Fruit fly (Drosophila melanogaster) S2 (cell line): Measurements from ENCODE around the gene CG15047.

ENCODE experiments used
- CG8478 ChIP-seq: fragments of >200 bp; optimal IDR thresholded peaks from 2 replicates; lab custom pipeline; 2018
- CTCF ChIP-seq, 2 experiments: fragments of >200 bp; optimal IDR thresholded peaks; 2 replicates each; lab custom pipeline; 2018

CG15047 gene

DNA sequence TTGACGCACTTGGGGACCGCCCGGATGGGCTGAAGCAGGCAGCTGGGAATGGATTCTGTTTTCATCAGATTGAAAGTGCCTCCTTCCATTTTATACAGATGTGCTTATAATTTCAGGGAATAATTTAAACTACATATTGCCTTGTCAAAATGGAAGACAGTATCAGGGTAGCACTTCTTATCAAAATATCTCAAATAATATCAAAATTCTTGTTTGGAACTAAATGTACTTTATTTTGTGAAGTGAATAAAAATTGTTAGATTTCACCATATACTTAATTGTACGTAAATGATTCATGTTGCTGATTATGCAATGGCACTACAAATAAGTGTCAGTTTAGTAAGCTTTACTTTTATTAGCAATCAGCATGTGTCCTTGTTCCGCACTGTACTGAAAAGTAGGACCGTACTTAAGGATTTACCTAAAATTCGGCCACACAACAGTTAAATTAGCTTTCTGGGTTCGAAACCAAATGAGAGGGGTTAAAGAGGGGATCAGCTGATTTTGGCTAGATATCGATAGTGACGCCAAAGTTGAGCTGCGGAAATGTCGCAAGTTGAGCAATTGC lies at the start of gene CG15047, which contains the start of gene CG15042:
Gene CG15047, plus strand, starts transcription at position 518 of the 568 bp plus-strand sequence.
Gene CG15042, minus strand, starts transcription at position 101 of the 568 bp plus-strand sequence.
- no peak for TF ChIP-seq CTCF (optimal IDR thresholded peaks at IDR 0.05; lab: Kevin White, UChicago)
- TF ChIP-seq CG8478 (lab: Kevin White, UChicago): no peak

DNA sequence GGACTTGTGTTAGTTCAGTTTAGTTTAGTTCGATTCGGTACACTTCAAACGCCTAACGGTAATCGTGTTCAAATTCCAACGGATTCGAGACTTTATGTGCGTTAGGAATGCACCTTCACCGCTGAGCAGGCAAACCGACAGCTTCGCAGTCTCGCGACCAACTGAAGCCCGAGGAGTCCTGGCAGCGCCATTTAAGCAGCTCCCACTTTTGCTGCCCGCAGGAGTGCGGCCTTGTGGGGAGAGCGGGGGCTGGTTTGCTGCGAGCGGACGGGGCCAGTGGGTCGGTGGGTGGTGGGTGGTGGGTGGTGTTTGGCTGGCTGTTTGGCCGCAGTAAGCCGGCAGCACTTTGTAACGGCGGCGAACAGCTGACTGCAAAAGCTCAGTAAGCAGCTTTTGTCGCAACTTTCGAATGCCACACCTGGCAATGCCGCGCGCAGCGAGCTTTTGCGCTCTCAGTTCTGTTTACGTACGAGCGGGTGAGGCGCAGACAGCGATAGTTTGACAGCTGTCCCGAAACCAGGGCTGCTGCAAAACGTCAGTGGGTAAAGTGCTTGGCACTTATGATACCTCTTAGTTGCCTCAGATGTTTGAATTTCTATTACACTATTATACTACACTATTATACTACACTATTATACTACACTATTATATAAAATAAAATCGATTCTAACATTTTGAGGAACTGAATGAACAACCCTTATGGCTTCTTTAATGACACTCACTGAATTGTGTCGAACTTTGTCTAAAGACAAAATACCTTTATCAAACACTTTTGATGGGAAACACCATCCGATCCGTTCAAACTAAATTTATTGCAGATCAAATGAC lies 49.0 kb upstream of the CG15047 start, which contains the start of gene CG32547:
Gene CG32547, minus strand, starts transcription at position 181 of the 828 bp plus-strand sequence.
- TF ChIP-seq CG8478 (lab: Kevin White, UChicago): no peak
- TF ChIP-seq CTCF (optimal IDR thresholded peaks at IDR 0.05; lab: Kevin White, UChicago): no peak

DNA sequence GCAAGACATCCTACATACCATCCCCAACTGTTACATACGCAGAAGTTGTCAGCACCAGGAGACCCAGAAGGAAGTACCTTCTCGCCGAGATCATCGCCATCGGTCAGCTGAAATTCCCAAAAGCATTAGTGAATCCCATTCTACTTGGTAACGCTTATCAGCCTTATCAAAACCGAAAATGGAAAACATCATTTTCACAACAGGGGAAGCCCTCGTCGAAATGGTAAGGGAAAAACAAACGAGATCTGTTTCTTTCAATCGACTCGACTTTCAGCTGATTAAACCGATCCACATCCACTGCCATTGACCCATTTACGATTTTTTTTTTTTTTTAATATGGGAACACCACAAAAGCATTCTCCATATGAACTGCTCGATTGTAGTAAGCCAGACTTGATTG lies 45.9 kb upstream of the CG15047 start:
- TF ChIP-seq CTCF (optimal IDR thresholded peaks at IDR 0.05; lab: Kevin White, UChicago): no peak
- TF ChIP-seq CG8478 (lab: Kevin White, UChicago): no peak

DNA sequence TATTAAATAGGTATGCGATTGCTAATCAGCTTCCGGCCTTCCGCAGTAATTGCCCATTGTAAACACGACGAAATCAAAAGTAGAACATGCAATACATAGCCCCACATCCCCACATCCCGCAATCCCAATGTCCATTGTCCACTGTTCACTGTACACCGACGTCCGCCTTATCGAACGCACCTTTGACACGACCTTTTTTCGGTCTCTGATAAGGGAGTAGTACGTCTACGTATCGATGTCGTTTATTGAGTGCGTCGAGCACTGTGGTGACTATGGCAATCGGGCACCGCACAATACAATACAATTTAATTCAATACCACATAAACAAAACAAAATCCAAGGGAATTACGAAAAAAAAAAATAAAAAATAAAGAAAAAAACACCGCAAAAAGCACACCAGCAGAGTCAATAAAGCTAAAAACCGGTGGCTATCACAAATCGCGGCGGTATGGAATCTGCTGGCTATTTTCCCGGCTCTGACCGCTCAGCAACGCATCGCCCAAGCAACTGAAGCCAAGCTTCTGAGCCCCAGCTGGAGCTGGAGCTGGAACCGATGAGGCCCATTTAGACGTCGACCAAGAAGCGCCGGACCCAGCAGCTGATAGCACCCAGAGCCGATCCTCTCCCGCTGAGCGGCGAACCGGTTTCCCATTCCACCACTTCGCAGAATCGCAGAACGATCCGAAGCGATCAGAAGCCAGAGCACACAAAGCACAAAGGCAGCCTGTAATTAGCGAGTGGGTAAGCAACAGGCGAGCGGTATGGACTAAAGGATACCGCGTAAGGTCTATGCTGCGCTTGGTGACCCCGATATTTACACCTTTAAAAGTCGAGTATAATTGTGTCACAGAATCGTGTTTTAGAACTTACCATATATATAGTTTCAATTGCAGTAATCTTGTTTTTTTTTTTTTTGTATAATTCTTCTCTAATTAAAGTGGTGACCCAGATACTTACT lies 44.9 kb upstream of the CG15047 start, which contains the start of gene Hayan:
Gene Hayan, minus strand, starts transcription at position 512 of the 958 bp plus-strand sequence.
- no peak for TF ChIP-seq CTCF (optimal IDR thresholded peaks at IDR 0.05; lab: Kevin White, UChicago)
- no peak for TF ChIP-seq CG8478 (lab: Kevin White, UChicago)

DNA sequence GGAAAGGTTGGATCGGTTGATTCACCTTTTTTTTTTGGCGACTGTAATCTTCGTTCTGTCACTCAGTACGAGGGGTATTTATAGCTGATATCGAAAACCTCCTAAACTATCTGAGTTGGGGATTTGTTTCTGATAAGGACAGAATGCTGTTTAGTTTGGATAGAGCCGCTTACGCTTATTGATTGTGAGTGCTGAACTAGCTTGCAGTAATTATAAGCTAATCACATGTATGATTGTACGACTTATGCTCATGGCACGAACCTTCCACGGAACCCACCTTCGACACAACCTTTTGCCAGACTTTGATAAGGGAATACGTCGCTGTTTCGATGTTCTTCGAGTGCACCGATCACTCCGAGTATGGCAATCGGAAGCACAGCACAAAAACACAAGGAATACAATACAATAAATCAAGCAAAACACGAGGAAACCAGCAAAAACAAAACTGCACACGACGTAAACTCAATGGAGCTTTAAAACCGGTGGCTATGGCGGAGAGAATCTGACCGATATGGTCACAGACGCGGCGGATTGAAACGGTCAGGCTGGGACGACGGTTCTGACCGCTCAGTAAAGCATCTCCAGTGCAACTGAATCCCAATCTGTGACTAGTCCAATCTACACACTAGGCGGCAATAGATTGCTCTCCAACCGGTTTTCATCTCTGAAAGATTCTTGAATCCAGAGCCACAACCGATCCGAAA lies 42.0 kb upstream of the CG15047 start, which contains the start of gene psh:
Gene psh, minus strand, starts transcription at position 566 of the 704 bp plus-strand sequence.
- TF ChIP-seq CG8478 (lab: Kevin White, UChicago) (no peak), CTCF (optimal IDR thresholded peaks at IDR 0.05; lab: Kevin White, UChicago) (no peak)

DNA sequence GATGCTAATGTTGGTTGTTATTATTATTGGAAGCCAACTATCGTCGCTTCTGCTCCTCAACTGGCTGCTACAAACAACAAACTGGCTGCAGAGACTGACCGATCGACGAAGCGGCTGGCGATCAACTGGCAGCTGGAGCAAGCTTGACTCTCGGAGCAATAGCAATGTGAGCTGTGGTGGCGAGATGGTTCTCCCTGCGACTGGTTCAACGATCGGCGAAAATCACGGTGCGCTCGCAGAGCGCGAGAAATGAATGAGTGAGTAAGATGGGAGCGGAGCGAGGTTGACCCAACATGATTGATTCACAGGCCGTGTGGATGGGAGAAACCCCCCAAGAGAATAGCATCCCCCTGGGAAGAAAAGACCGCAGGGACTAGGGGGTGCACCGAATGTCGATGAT lies 39.0 kb upstream of the CG15047 start, which contains the start of gene CG15046:
Gene CG15046, minus strand, starts transcription at position 112 of the 400 bp plus-strand sequence.
- no peak for TF ChIP-seq CG8478 (lab: Kevin White, UChicago)
- no peak for TF ChIP-seq CTCF (optimal IDR thresholded peaks at IDR 0.05; lab: Kevin White, UChicago)

DNA sequence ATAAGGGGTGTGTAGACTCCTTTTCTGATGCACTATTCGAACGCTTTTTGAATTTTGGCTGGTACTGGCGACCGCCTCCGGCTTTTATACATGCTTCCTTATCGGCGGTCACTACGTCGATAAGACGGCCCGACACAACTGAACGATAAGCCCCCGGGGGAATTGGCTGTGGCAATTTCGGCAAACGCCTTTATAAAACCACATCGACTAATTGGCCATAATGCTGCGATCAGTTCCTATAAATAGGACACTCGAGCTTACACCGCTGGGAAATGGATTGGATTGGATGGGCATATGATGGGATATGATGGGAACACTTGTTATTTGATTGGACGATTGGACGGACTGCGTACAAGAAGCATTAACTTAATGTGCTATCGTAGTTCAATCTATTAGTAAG lies 36.5 kb upstream of the CG15047 start, which contains the start of gene CG15044:
Gene CG15044, minus strand, starts transcription at position 66 of the 400 bp plus-strand sequence.
- no peak for TF ChIP-seq CG8478 (lab: Kevin White, UChicago)
- no peak for TF ChIP-seq CTCF (optimal IDR thresholded peaks at IDR 0.05; lab: Kevin White, UChicago)

DNA sequence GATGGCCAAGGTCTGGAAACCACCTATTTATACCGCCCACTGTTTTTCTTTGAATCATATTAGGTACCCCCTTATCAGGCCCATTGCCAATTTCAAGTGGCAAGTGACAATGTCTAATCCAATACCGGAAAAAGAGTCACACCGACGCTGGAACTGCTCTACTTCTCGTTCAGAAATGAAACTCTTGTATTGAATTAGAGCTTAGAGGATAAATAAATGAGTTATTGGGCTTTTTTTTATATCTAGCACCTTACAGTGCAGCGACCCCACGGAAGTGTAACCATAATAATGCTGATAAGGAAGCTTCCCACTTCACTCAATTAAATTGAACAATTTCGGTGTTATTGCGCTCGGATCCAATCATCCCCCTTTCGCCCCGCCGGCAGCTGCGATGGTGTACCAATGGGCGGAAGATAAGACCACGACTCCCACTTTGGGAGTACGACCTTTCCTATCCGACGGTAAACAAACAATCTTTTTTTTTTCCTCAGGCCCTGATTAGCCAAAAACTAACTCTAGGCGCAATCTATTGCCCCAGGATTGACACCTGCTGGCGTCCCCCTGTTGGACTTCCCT lies 34.2 kb upstream of the CG15047 start, which contains the start of gene CG15043:
Gene CG15043, minus strand, starts transcription at position 4 of the 576 bp plus-strand sequence.
- no peak for TF ChIP-seq CG8478 (lab: Kevin White, UChicago)
- no peak for TF ChIP-seq CTCF (optimal IDR thresholded peaks at IDR 0.05; lab: Kevin White, UChicago)

DNA sequence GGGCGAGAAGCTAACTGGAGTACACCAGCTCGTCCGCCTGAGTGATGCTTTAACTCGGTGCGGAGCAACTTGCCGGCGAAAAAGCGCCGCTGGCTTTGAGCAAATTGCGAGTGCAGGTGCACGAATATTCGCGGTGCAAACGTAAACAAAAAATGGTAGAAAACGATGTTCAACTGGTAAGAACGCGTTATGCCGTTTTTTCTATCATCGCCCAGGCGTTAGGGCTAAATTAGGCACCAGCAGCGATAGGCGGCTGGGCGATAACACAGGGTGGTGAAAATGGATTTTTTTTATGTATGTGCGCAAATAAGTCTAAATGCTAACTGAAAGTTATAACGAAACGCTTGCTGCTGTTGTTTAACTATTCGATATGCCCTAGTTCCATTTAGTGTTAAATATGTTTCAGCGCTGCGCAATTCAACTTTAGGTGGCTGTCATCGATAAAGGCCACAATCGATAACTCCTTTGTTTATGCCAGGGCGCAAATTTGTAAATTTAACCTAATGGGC lies 28.8 kb upstream of the CG15047 start, which contains the start of the genes Pgant7 and Xrcc2:
Gene Pgant7, minus strand, starts transcription at position 308 of the 509 bp plus-strand sequence.
Gene Xrcc2, plus strand, starts transcription at position 449 of the 509 bp plus-strand sequence.
- no peak for TF ChIP-seq CTCF (optimal IDR thresholded peaks at IDR 0.05; lab: Kevin White, UChicago)
- TF ChIP-seq CG8478 (lab: Kevin White, UChicago): no peak

DNA sequence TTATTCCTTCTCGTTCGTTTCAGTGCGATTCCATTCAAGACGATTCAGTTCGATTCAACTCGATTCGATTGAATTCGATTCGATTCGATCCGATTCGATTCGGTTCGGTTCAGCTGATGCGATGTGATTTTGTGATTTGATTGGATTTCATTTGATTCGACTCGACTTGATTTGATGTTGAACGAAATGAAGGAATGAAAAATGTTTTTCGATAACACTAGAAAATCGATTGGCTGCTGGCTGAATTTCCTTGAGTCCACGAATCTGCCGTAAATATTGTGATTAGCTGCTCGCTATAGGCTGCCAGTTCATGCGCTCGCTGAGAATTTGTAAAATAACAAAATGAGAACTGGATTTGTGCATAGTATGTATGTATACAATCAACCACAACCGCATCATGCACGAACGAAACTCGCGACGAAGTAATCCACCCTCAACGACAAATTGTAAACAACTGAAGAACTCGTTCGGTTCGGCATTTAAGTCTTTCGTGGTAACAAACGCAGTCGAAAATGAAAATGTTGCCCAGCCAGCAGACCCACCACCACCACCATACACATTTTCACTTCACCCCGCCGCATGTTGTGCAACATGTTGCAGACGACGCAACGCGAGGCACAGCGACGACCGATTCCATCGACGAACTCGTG lies 23.4 kb upstream of the CG15047 start, which contains the start of gene Wnt5:
Gene Wnt5, minus strand, starts transcription at position 458 of the 650 bp plus-strand sequence.
- no peak for TF ChIP-seq CG8478 (lab: Kevin White, UChicago)
- no peak for TF ChIP-seq CTCF (optimal IDR thresholded peaks at IDR 0.05; lab: Kevin White, UChicago)

DNA sequence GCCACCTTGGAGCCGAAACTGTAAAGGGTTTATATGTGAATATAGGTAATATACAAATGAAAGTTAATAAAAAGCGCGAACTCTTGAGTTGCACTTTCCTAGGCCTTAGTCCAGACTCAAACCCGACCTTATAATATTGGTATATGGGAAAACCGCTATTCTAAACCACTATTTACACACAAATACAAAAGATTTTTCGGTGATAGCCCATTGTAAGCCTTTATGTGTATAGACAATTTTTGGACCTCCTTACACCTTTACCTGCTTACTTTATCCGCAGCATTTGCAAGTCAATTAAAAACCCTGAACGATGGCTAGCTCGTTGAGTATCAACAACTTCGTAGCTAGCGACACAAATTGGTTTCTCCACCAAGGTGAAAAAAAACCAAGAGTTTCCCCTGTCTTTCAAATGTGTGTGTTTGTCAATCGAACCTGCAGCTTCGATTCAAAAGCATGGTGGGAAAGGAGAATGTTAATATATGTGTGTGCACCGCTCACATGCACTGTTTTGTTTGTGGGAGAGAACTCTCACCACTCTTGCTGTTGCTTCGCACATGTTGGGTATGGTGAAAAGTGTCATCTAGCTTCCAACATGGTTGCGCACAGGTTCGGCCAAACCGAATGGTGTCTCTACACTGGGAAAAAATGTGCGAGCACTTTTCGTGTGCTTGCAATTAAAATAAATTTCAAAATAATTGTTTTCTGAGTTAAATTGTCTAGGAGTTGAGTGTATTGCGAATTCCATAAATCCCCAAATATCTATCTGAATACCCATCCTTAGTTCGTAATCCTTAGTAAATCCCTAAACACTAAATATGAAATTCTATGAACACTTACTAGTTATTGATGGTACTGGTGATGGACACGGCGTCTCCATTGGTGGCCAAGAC lies 21.6 kb upstream of the CG15047 start:
- TF ChIP-seq CTCF (optimal IDR thresholded peaks at IDR 0.05; lab: Kevin White, UChicago) (no peak), CG8478 (lab: Kevin White, UChicago) (no peak)
